Worm (Caenorhabditis elegans) whole organism, L4 larva: ENCODE results near the gene C49F5.13.

Source experiments
- Y48G9A.11 ChIP-seq: fragments of 200-800 bp; sonication (Bioruptor generic); IDR thresholded peaks from 2 replicates; pipeline ENCODE4 v1.3.6; 2022; ENCODE audit warnings: missing genetic modification reagents, missing genetic modification characterization, missing compliant biosample characterization
- lir-3 ChIP-seq: sonication (generic microtip); optimal IDR thresholded peaks from 2 replicates; lab custom pipeline; 2016; ENCODE audit warnings: mild to moderate bottlenecking, missing genetic modification characterization, missing compliant biosample characterization
- pqm-1 ChIP-seq: sonication (generic microtip); optimal IDR thresholded peaks from 2 replicates; lab custom pipeline; 2017; ENCODE audit warnings: missing biosample characterization, missing genetic modification characterization
- snpc-1.2 ChIP-seq: fragments of 200-800 bp; sonication (Bioruptor generic); IDR thresholded peaks from 2 replicates; pipeline ENCODE4 v1.3.6; 2022; ENCODE audit warnings: missing genetic modification reagents, missing genetic modification characterization, missing compliant biosample characterization

DNA sequence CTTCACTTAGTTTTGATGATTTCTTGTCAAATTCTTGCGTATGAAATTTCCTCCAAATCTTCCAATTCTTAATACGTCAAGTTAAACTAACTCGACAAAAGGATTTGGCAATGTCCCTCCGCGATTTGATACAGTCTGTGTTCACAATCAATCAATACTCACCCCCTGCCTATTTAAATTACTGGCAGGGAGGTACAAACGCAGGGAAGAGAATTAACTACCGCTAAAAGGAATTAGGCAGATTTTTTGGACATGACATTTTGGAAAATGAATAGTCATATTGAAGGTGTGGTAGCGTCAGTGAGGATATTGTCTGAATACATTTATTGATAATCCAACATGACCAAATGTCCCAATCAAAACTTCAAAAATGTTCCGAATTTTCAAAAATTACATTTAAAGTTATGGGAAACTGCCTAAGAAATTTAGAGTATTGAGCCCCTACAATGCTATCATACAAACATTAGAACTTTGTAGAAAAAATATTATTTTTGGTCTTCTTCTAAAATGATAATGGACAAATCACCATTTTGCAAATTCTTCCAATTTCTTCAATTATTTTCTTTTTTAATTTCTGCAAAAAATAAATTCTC is 23.8 kb upstream of the C49F5.13 start:
- TF ChIP-seq Y48G9A.11 (GFP tag; lab: Robert Waterston, UW) (no peak; the same call in 1 of the 2 replicates), pqm-1 (tag; lab: Kevin White, UChicago) (peak; percentile 68), lir-3 (tag; lab: Kevin White, UChicago) (peak; percentile 90), snpc-1.2 (GFP tag; lab: Robert Waterston, UW) (no peak; the same call in 1 of the 2 replicates)
